Fruit fly (Drosophila melanogaster) whole organism, wandering third instar larva: ENCODE results near the gene CG31913.

ENCODE experiments used
- h ChIP-seq: fragments of 200-800 bp; sonication (Bioruptor generic); optimal IDR thresholded peaks from 3 replicates; lab custom pipeline; 2016; ENCODE audit warnings: missing biosample characterization, mild to moderate bottlenecking, missing genetic modification characterization
- lola ChIP-seq: fragments of >200 bp; optimal IDR thresholded peaks from 2 replicates; lab custom pipeline; 2017; ENCODE audit warnings: missing biosample characterization, missing genetic modification characterization
- pan ChIP-seq: fragments of >200 bp; optimal IDR thresholded peaks from 2 replicates; lab custom pipeline; 2017
- psq ChIP-seq: fragments of 200-800 bp; sonication (Bioruptor generic); optimal IDR thresholded peaks from 3 replicates; lab custom pipeline; 2017; ENCODE audit warnings: missing biosample characterization, mild to moderate bottlenecking, missing genetic modification characterization, moderate library complexity

DNA sequence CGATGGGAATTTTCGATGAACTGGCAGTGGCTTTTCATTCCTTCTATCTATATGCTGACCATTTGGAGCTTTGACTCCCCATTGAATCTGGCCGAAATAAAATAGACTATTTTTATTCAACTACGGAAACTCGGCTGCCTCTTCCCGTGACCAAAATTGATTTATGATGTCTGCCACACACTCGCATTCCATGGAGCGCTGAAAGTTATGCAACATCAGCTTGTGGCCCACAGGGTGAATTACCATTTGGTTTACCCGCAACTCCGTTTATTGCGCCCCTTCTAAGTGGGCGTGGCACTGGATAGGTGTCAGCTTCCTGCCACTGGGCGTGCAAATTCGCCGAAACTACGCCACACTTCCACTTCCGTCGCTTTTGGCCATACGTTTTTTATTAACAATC, 9.3 kb downstream of the CG31913 start:
- TF ChIP-seq lola (GFP tag; lab: Kevin White, UChicago) = no peak
- TF ChIP-seq psq = no peak
- no peak for TF ChIP-seq pan (lab: Kevin White, UChicago)
- TF ChIP-seq h (GFP tag; lab: Kevin White, UChicago) = no peak
